Worm (Caenorhabditis elegans): ENCODE results near the gene vha-18.
A peak's percentile ranks its signal among the peaks of the same experiment; 100 is the strongest.

ce11 chrV:8406911-8407310, 6.4 kb downstream of the vha-18 start:
- TF ChIP-seq lir-3 (tag; optimal IDR thresholded peaks at IDR 0.05; ENCODE audit: poor library complexity) (no peak), elt-3 (tag; optimal IDR thresholded peaks at IDR 0.05) (peak in 2 of 6 experiments; percentile 47 to 70), nhr-71 (tag; optimal IDR thresholded peaks at IDR 0.05) (peak; percentile 30), ama-1 (optimal IDR thresholded peaks at IDR 0.05) (no peak)

Measured in whole organism, L1 larva.